Fruit fly (Drosophila melanogaster) whole organism, embryonic: ENCODE results near the gene Sld5.
A peak's percentile ranks its signal among the peaks of the same experiment; 100 is the strongest.

Experiments used
- BEAF-32 ChIP-seq: fragments of 200-800 bp; sonication (Bioruptor generic); optimal IDR thresholded peaks from 3 replicates; lab custom pipeline; 2017; ENCODE audit warnings: missing biosample characterization, missing genetic modification characterization, mild to moderate bottlenecking, moderate library complexity, missing genetic modification reagents
- Bteb2 ChIP-seq: fragments of 200-800 bp; sonication (Bioruptor generic); optimal IDR thresholded peaks from 2 replicates; lab custom pipeline; 2016; ENCODE audit warnings: missing biosample characterization, missing genetic modification characterization
- CG10321 ChIP-seq: fragments of 200-800 bp; sonication (Bioruptor generic); IDR thresholded peaks from 2 replicates; pipeline ENCODE4 v1.3.6; 2022; ENCODE audit warnings: missing biosample characterization, missing genetic modification characterization
- CG10654 ChIP-seq: fragments of 200-800 bp; sonication (Bioruptor generic); optimal IDR thresholded peaks from 2 replicates; lab custom pipeline; 2016; ENCODE audit warnings: missing biosample characterization, missing genetic modification characterization
- CG12236 ChIP-seq: fragments of 200-800 bp; sonication (Bioruptor generic); optimal IDR thresholded peaks from 2 replicates; lab custom pipeline; 2016; ENCODE audit warnings: missing biosample characterization, missing genetic modification characterization
- CG1603 ChIP-seq: fragments of 200-800 bp; sonication (Bioruptor generic); optimal IDR thresholded peaks from 2 replicates; lab custom pipeline; 2019; ENCODE audit warnings: missing biosample characterization, mild to moderate bottlenecking, missing genetic modification characterization, moderate library complexity
- CG1647 ChIP-seq: fragments of 200-800 bp; sonication (Bioruptor generic); optimal IDR thresholded peaks from 3 replicates; lab custom pipeline; 2016; ENCODE audit warnings: missing biosample characterization, missing genetic modification characterization
- CG16813 ChIP-seq: fragments of 200-800 bp; sonication (Bioruptor generic); IDR thresholded peaks from 3 replicates; pipeline ENCODE4 v1.3.6; 2022; ENCODE audit warnings: missing biosample characterization, missing genetic modification characterization; ENCODE audit not compliant: partially characterized antibody
- CG17568 ChIP-seq: fragments of 200-800 bp; sonication (Bioruptor generic); optimal IDR thresholded peaks from 2 replicates; lab custom pipeline; 2018; ENCODE audit warnings: missing biosample characterization, mild to moderate bottlenecking, missing genetic modification characterization, moderate library complexity
- CG18599 ChIP-seq: fragments of 200-800 bp; sonication (Bioruptor generic); optimal IDR thresholded peaks from 3 replicates; lab custom pipeline; 2017; ENCODE audit warnings: missing biosample characterization, missing genetic modification characterization, mild to moderate bottlenecking, moderate library complexity, missing genetic modification reagents
- CG33213 ChIP-seq: fragments of 200-800 bp; sonication (Bioruptor generic); optimal IDR thresholded peaks from 3 replicates; lab custom pipeline; 2016; ENCODE audit warnings: missing biosample characterization, missing genetic modification characterization
- CG4617 ChIP-seq: fragments of 200-800 bp; sonication (Bioruptor generic); optimal IDR thresholded peaks from 3 replicates; lab custom pipeline; 2016; ENCODE audit warnings: missing biosample characterization, missing genetic modification characterization, borderline replicate concordance
- CG8765 ChIP-seq: fragments of 200-800 bp; sonication (Bioruptor generic); IDR thresholded peaks from 2 replicates; pipeline ENCODE4 v1.3.6; 2022; ENCODE audit warnings: missing biosample characterization, missing genetic modification characterization
- CG8924 ChIP-seq: fragments of 200-800 bp; optimal IDR thresholded peaks from 3 replicates; lab custom pipeline; 2019; ENCODE audit warnings: missing biosample characterization, mild to moderate bottlenecking, missing genetic modification characterization, moderate library complexity
- CG9932 ChIP-seq: fragments of 200-800 bp; sonication (Bioruptor generic); IDR thresholded peaks from 2 replicates; pipeline ENCODE4 v1.3.6; 2022; ENCODE audit warnings: missing biosample characterization, missing genetic modification characterization
- CoRest ChIP-seq: fragments of 200-800 bp; sonication (Bioruptor generic); optimal IDR thresholded peaks from 3 replicates; lab custom pipeline; 2018; ENCODE audit warnings: missing biosample characterization, mild to moderate bottlenecking, missing genetic modification characterization, moderate library complexity
- D19A ChIP-seq: fragments of 200-800 bp; optimal IDR thresholded peaks from 3 replicates; lab custom pipeline; 2019; ENCODE audit warnings: missing biosample characterization, mild to moderate bottlenecking, missing genetic modification characterization, moderate library complexity
- E2f2 ChIP-seq: fragments of 200-800 bp; sonication (Bioruptor generic); IDR thresholded peaks from 2 replicates; pipeline ENCODE4 v1.3.6; 2022; ENCODE audit warnings: missing biosample characterization, missing genetic modification characterization
- Ets97D ChIP-seq: fragments of 200-800 bp; sonication (Bioruptor generic); optimal IDR thresholded peaks from 3 replicates; lab custom pipeline; 2016; ENCODE audit warnings: missing biosample characterization, missing genetic modification characterization
- Fer3 ChIP-seq: fragments of 200-800 bp; sonication (Bioruptor generic); optimal IDR thresholded peaks from 2 replicates; lab custom pipeline; 2018; ENCODE audit warnings: missing biosample characterization, mild to moderate bottlenecking, missing genetic modification characterization, moderate library complexity
- Hey ChIP-seq: fragments of 200-800 bp; sonication (Bioruptor generic); optimal IDR thresholded peaks from 3 replicates; lab custom pipeline; 2018; ENCODE audit warnings: missing biosample characterization, mild to moderate bottlenecking, missing genetic modification characterization
- Hsf ChIP-seq: fragments of 200-800 bp; sonication (Bioruptor generic); optimal IDR thresholded peaks from 3 replicates; lab custom pipeline; 2016; ENCODE audit warnings: missing biosample characterization, missing genetic modification characterization
- MBD-R2 ChIP-seq: fragments of 200-800 bp; sonication (Bioruptor generic); IDR thresholded peaks from 2 replicates; pipeline ENCODE4 v1.3.6; 2022; ENCODE audit warnings: missing biosample characterization, missing genetic modification characterization
- MESR4 ChIP-seq: fragments of 200-800 bp; sonication (Bioruptor generic); optimal IDR thresholded peaks from 2 replicates; lab custom pipeline; 2018; ENCODE audit warnings: missing biosample characterization, mild to moderate bottlenecking, missing genetic modification characterization, moderate library complexity
- Med ChIP-seq: fragments of 200-800 bp; sonication (Bioruptor generic); peaks from one replicate; lab custom pipeline; 2016; ENCODE audit warnings: missing biosample characterization, missing genetic modification characterization, mild to moderate bottlenecking, inconsistent platforms, moderate library complexity
- Mes4 ChIP-seq: fragments of 200-800 bp; sonication (Bioruptor generic); optimal IDR thresholded peaks from 2 replicates; lab custom pipeline; 2016; ENCODE audit warnings: missing biosample characterization, missing genetic modification characterization
- NfI ChIP-seq: fragments of 200-800 bp; sonication (Bioruptor generic); optimal IDR thresholded peaks from 3 replicates; lab custom pipeline; 2018; ENCODE audit warnings: missing biosample characterization, mild to moderate bottlenecking, missing genetic modification characterization, moderate library complexity
- Sin3A ChIP-seq: fragments of >200 bp; optimal IDR thresholded peaks from 2 replicates; lab custom pipeline; 2018
- Sry-δ ChIP-seq: fragments of 200-800 bp; sonication (Bioruptor generic); optimal IDR thresholded peaks from 2 replicates; lab custom pipeline; 2016; ENCODE audit warnings: missing biosample characterization, missing genetic modification characterization
- Taf1 ChIP-seq: fragments of 200-800 bp; sonication (Bioruptor generic); IDR thresholded peaks from 2 replicates; pipeline ENCODE4 v1.3.6; 2022; ENCODE audit warnings: missing biosample characterization, missing genetic modification characterization
- YL-1 ChIP-seq: fragments of 200-800 bp; sonication (Bioruptor generic); optimal IDR thresholded peaks from 3 replicates; lab custom pipeline; 2017; ENCODE audit warnings: missing biosample characterization, mild to moderate bottlenecking, missing genetic modification characterization
- btn ChIP-seq: fragments of 200-800 bp; sonication (Bioruptor generic); optimal IDR thresholded peaks from 2 replicates; lab custom pipeline; 2016; ENCODE audit warnings: missing biosample characterization, missing genetic modification characterization
- crp ChIP-seq, 2 experiments: fragments of 200-800 bp; sonication (Bioruptor generic); optimal IDR thresholded peaks; 2 replicates in 1 of 2; 3 replicates in 1 of 2; lab custom pipeline; 2017; ENCODE audit warnings: missing biosample characterization in 2 of 2, missing genetic modification characterization in 2 of 2, mild to moderate bottlenecking in 1 of 2, moderate library complexity in 1 of 2
- ewg ChIP-seq: fragments of 200-800 bp; sonication (Bioruptor generic); optimal IDR thresholded peaks from 3 replicates; lab custom pipeline; 2017; ENCODE audit warnings: mild to moderate bottlenecking, missing biosample characterization, missing genetic modification reagents, missing genetic modification characterization
- fd102C ChIP-seq: fragments of 200-800 bp; sonication (Bioruptor generic); optimal IDR thresholded peaks from 2 replicates; lab custom pipeline; 2018; ENCODE audit warnings: missing biosample characterization, mild to moderate bottlenecking, missing genetic modification characterization, moderate library complexity
- ken ChIP-seq: fragments of 200-800 bp; sonication (Bioruptor generic); IDR thresholded peaks from 3 replicates; pipeline ENCODE4 v1.3.6; 2022; ENCODE audit warnings: missing biosample characterization, missing genetic modification characterization
- lov ChIP-seq, 2 experiments: fragments of 200-800 bp in 1 of 2; fragments of >200 bp in 1 of 2; sonication (Bioruptor generic) in 1 of 2; IDR thresholded peaks in 1 of 2; optimal IDR thresholded peaks in 1 of 2; 2 replicates in 1 of 2; 3 replicates in 1 of 2; pipeline versions ENCODE4 v1.3.6 to Lab custom; 2017 to 2022; ENCODE audit warnings: missing biosample characterization in 1 of 2, missing genetic modification characterization in 1 of 2
- luna ChIP-seq: fragments of 200-800 bp; sonication (Bioruptor generic); optimal IDR thresholded peaks from 2 replicates; lab custom pipeline; 2016; ENCODE audit warnings: missing biosample characterization, missing genetic modification characterization
- mam ChIP-seq: fragments of 200-800 bp; sonication (Bioruptor generic); optimal IDR thresholded peaks from 3 replicates; lab custom pipeline; 2016; ENCODE audit warnings: missing biosample characterization, missing genetic modification characterization
- nau ChIP-seq: fragments of 200-800 bp; sonication (Bioruptor generic); optimal IDR thresholded peaks from 3 replicates; lab custom pipeline; 2017; ENCODE audit warnings: missing biosample characterization, mild to moderate bottlenecking, missing genetic modification characterization, missing genetic modification reagents
- pfk ChIP-seq: fragments of 200-800 bp; sonication (Bioruptor generic); optimal IDR thresholded peaks from 2 replicates; lab custom pipeline; 2018; ENCODE audit warnings: missing biosample characterization, mild to moderate bottlenecking, missing genetic modification characterization, moderate library complexity
- phol ChIP-seq: fragments of 200-800 bp; sonication (Bioruptor generic); optimal IDR thresholded peaks from 3 replicates; lab custom pipeline; 2018; ENCODE audit warnings: missing biosample characterization, mild to moderate bottlenecking, missing genetic modification characterization, moderate library complexity
- pzg ChIP-seq: fragments of 200-800 bp; sonication (Bioruptor generic); optimal IDR thresholded peaks from 3 replicates; lab custom pipeline; 2018; ENCODE audit warnings: missing biosample characterization, mild to moderate bottlenecking, missing genetic modification characterization, moderate library complexity
- sd ChIP-seq: fragments of 200-800 bp; sonication (Bioruptor generic); optimal IDR thresholded peaks from 3 replicates; lab custom pipeline; 2018; ENCODE audit warnings: missing biosample characterization, mild to moderate bottlenecking, missing genetic modification characterization, moderate library complexity
- sob ChIP-seq: fragments of 200-800 bp; sonication (Bioruptor generic); IDR thresholded peaks from 2 replicates; pipeline ENCODE4 v1.3.6; 2022; ENCODE audit warnings: missing biosample characterization, missing genetic modification characterization
- tin ChIP-seq: fragments of 200-800 bp; sonication (Bioruptor generic); optimal IDR thresholded peaks from 3 replicates; lab custom pipeline; 2016; ENCODE audit warnings: missing biosample characterization, missing genetic modification characterization
- tll ChIP-seq, 2 experiments: fragments of 200-800 bp in 1 of 2; fragments of >200 bp in 1 of 2; sonication (Bioruptor generic) in 1 of 2; optimal IDR thresholded peaks; 2 replicates each; lab custom pipeline; 2017 to 2019; ENCODE audit warnings: missing biosample characterization in 2 of 2, missing genetic modification characterization in 2 of 2, mild to moderate bottlenecking in 1 of 2, moderate library complexity in 1 of 2
- unc-4 ChIP-seq: fragments of 200-800 bp; sonication (Bioruptor generic); IDR thresholded peaks from 2 replicates; pipeline ENCODE4 v1.3.6; 2022; ENCODE audit warnings: missing biosample characterization, missing genetic modification characterization; ENCODE audit not compliant: partially characterized antibody
- zfh1 ChIP-seq: fragments of 200-800 bp; sonication (Bioruptor generic); IDR thresholded peaks from 3 replicates; pipeline ENCODE4 v1.3.6; 2022; ENCODE audit warnings: missing biosample characterization, missing genetic modification characterization

Gene Sld5

DNA sequence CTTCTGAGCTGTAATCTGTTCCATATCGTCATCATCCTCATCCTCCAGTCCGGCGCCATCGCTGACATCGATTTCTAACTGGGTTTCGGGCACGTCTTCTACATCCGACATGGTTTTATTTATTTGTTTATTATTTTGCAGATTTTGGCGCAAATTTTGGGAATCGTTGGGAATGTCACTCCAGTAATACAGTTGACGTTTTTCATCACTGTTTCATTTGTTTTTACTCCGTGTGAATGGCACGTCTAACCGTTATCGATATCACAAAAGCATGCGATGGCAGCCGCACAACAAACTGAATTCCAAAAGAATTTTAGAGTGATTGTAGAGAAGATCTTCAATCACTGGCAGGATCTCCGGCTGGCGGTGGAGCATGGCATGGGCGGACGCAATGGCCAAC, at the start of gene Sld5, which contains the start of gene CG14543 (continued):
- TF ChIP-seq tll (GFP tag; optimal IDR thresholded peaks at IDR 0.05; lab: Kevin White, UChicago) (no peak), BEAF-32 (GFP tag; lab: Kevin White, UChicago) (peak; percentile 51), CG18599 (no peak), NfI (peak; percentile 38), CoRest (tag; lab: Kevin White, UChicago) (peak; percentile 1), E2f2 (GFP tag; lab: Robert Waterston, UW) (peak; percentile 78), CG12236 (GFP tag; lab: Kevin White, UChicago) (no peak), MESR4 (GFP tag; lab: Kevin White, UChicago) (peak; percentile 49), Hey (tag; lab: Kevin White, UChicago) (no peak), D19A (tag; lab: Kevin White, UChicago) (no peak), CG1603 (tag; lab: Kevin White, UChicago) (peak; percentile 31), unc-4 (GFP tag; lab: Robert Waterston, UW) (0 out of 2 replicates have a peak, but pooled peaks have one; percentile 25), Sin3A (lab: Kevin White, UChicago) (peak; percentile 16), CG8765 (no peak), sd (tag; lab: Kevin White, UChicago) (peak; percentile 60), mam (peak; percentile 18), Bteb2 (no peak), fd102C (GFP tag; lab: Kevin White, UChicago) (no peak), phol (tag; lab: Kevin White, UChicago) (peak; percentile 40), CG33213 (peak; percentile 42), Taf1 (GFP tag; lab: Robert Waterston, UW) (no peak), sob (GFP tag; lab: Robert Waterston, UW) (peak; percentile 48; the same call in 1 of the 2 replicates), pzg (GFP tag; lab: Kevin White, UChicago) (peak; percentile 73), CG10321 (no peak), lov (optimal IDR thresholded peaks at IDR 0.05; lab: Kevin White, UChicago) (no peak), lov (GFP tag; IDR thresholded peaks at IDR 0.05; lab: Robert Waterston, UW) (0 out of 3 replicates have a peak, but pooled peaks have one; percentile 30), ken (GFP tag; lab: Robert Waterston, UW) (0 out of 3 replicates have a peak, but pooled peaks have one; percentile 34), CG16813 (GFP tag; lab: Robert Waterston, UW) (no peak), Sry-δ (GFP tag; lab: Kevin White, UChicago) (peak; percentile 40), Mes4 (GFP tag; lab: Kevin White, UChicago) (peak; percentile 12), CG9932 (GFP tag; lab: Robert Waterston, UW) (peak; percentile 37; the same call in 1 of the 2 replicates), crp (GFP tag; optimal IDR thresholded peaks at IDR 0.05; lab: Kevin White, UChicago) (peak in 1 of 2 experiments; percentile 77), MBD-R2 (GFP tag; lab: Robert Waterston, UW) (peak; percentile 84), Hsf (GFP tag; lab: Kevin White, UChicago) (peak; percentile 20), CG17568 (GFP tag; lab: Kevin White, UChicago) (no peak), Med (GFP tag; lab: Kevin White, UChicago) (peak; percentile 84), CG10654 (no peak), Fer3 (tag; lab: Kevin White, UChicago) (no peak), ewg (GFP tag; lab: Kevin White, UChicago) (peak; percentile 10), CG4617 (peak; percentile 12), Ets97D (GFP tag; lab: Kevin White, UChicago) (peak; percentile 91), CG1647 (GFP tag; lab: Kevin White, UChicago) (no peak), nau (GFP tag; lab: Kevin White, UChicago) (no peak), zfh1 (0 out of 3 replicates have a peak, but pooled peaks have one; percentile 15), YL-1 (GFP tag; lab: Kevin White, UChicago) (peak; percentile 45), btn (GFP tag; lab: Kevin White, UChicago) (no peak), pfk (no peak), CG8924 (tag; lab: Kevin White, UChicago) (peak; percentile 13), luna (GFP tag; lab: Kevin White, UChicago) (no peak), tin (GFP tag; lab: Kevin White, UChicago) (peak; percentile 1)
